Fruit fly (Drosophila melanogaster): ENCODE results near the gene t-cup.

The t-cup gene

DNA sequence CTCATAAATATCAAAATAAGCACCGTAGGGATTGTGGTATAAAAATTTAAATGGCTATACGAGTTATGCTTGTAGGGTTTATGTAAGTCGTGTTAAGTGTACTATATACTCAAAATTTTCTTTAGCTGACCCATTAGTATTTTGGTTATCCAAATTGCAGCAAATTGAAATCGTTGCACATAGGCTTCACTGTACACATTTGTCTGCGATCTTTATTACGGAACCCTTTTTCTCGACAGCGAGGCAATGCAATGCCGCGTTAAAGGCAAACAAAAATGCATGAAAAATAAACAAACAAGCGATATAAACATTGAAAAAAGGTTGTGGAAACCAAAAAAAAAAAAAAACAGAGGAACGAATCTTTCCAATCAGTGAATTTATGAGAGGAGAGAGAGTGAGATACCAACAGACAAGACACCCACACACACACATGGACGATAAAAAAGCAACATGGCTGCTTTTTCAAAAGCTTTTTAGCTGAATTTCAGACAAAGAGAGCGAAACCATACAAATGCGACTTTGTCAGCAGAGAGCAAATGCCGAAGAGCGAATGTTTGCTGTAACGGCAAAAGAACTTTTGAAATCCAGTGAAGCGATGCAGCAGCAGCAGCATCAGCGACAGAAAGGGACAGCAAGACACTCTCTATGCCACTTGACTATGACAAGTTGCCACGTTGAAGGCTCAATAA is 13.1 kb downstream of the t-cup start (continued):
- TF ChIP-seq CG12659 (GFP tag; optimal IDR thresholded peaks at IDR 0.05) (peak; percentile 92), nerfin-1 (tag; optimal IDR thresholded peaks at IDR 0.05) (peak; percentile 82), fd96Cb (tag; optimal IDR thresholded peaks at IDR 0.05) (peak; percentile 90), Dbx (GFP tag; IDR thresholded peaks at IDR 0.05) (peak; percentile 85), CG3726 (GFP tag; IDR thresholded peaks at IDR 0.05) (no peak), CG12744 (GFP tag; optimal IDR thresholded peaks at IDR 0.05) (peak; percentile 82), CG4820 (GFP tag; optimal IDR thresholded peaks at IDR 0.05) (peak; percentile 85), CG2875 (GFP tag; optimal IDR thresholded peaks at IDR 0.05) (peak; percentile 82), CG18764 (GFP tag; optimal IDR thresholded peaks at IDR 0.05) (peak; percentile 81), az2 (GFP tag; optimal IDR thresholded peaks at IDR 0.05) (peak; percentile 91), CG33213 (GFP tag; optimal IDR thresholded peaks at IDR 0.05) (peak; percentile 88), CG8089 (GFP tag; optimal IDR thresholded peaks at IDR 0.05) (peak; percentile 91), CG1792 (GFP tag; optimal IDR thresholded peaks at IDR 0.05) (peak; percentile 81), Doc2 (GFP tag; IDR thresholded peaks at IDR 0.05) (no peak), Sin3A (optimal IDR thresholded peaks at IDR 0.05) (no peak), CG13775 (GFP tag; optimal IDR thresholded peaks at IDR 0.05) (peak; percentile 83), CG6654 (GFP tag; optimal IDR thresholded peaks at IDR 0.05) (peak; percentile 80), sd (tag; optimal IDR thresholded peaks at IDR 0.05) (peak; percentile 52), CG14965 (GFP tag; optimal IDR thresholded peaks at IDR 0.05; ENCODE audit: borderline replicate concordance) (peak; percentile 45), CG12299 (tag; optimal IDR thresholded peaks at IDR 0.05) (peak; percentile 85), Oaz (GFP tag; IDR thresholded peaks at IDR 0.05) (no peak; the same call in 1 of the 2 replicates), lov (optimal IDR thresholded peaks at IDR 0.05) (no peak), lov (GFP tag; IDR thresholded peaks at IDR 0.05) (peak; percentile 81; the same call in 1 of the 3 replicates), mam (GFP tag; optimal IDR thresholded peaks at IDR 0.05) (peak; percentile 93), CG10543 (GFP tag; optimal IDR thresholded peaks at IDR 0.05) (peak; percentile 95), CG2120 (GFP tag; optimal IDR thresholded peaks at IDR 0.05) (peak; percentile 92), CG13424 (tag; optimal IDR thresholded peaks at IDR 0.05) (peak; percentile 94), chn (GFP tag; optimal IDR thresholded peaks at IDR 0.05) (peak; percentile 84), CG12942 (GFP tag; optimal IDR thresholded peaks at IDR 0.05) (peak; percentile 84), CG7357 (GFP tag; IDR thresholded peaks at IDR 0.05) (peak; percentile 71; the same call in 1 of the 3 replicates), CG18011 (GFP tag; optimal IDR thresholded peaks at IDR 0.05) (peak; percentile 75), amos (GFP tag; IDR thresholded peaks at IDR 0.05; ENCODE audit: partially characterized antibody) (no peak), hb (GFP tag; IDR thresholded peaks at IDR 0.05; ENCODE audit: partially characterized antibody) (no peak), CG32532 (GFP tag; IDR thresholded peaks at IDR 0.05) (peak; percentile 88), MESR4 (GFP tag; optimal IDR thresholded peaks at IDR 0.05) (peak; percentile 9), CG7556 (GFP tag; optimal IDR thresholded peaks at IDR 0.05) (peak; percentile 91), cwo (GFP tag; optimal IDR thresholded peaks at IDR 0.05) (peak; percentile 78), CrebB (tag; optimal IDR thresholded peaks at IDR 0.05) (peak; percentile 60), Fer2 (tag; optimal IDR thresholded peaks at IDR 0.05) (peak; percentile 86), abd-A (tag; optimal IDR thresholded peaks at IDR 0.05) (peak; percentile 87), GATAe (GFP tag; conservative IDR thresholded peaks at IDR 0.05) (peak; percentile 70; the same call in 1 of the 2 replicates), fd3F (GFP tag; optimal IDR thresholded peaks at IDR 0.05) (peak; percentile 88), Nf-YB (GFP tag; optimal IDR thresholded peaks at IDR 0.05) (peak; percentile 72), CG31365 (tag; optimal IDR thresholded peaks at IDR 0.05) (peak; percentile 76), Lhr (GFP tag; optimal IDR thresholded peaks at IDR 0.05) (peak; percentile 50), CG4282 (GFP tag; optimal IDR thresholded peaks at IDR 0.05) (peak; percentile 59), ash1 (GFP tag; optimal IDR thresholded peaks at IDR 0.05) (no peak), CG17802 (tag; optimal IDR thresholded peaks at IDR 0.05) (peak; percentile 68), CG7963 (GFP tag; IDR thresholded peaks at IDR 0.05; ENCODE audit: partially characterized antibody) (no peak)
